Fruit fly (Drosophila melanogaster): Measurements from ENCODE around the gene Bdbt.

- TF ChIP-seq CG8478 (optimal IDR thresholded peaks at IDR 0.05) (no peak), CTCF (optimal IDR thresholded peaks at IDR 0.05) (no peak)
Observed at dm6 chr3R:21094292-21094691, 24.4 kb downstream of the Bdbt start.
